Fruit fly (Drosophila melanogaster): ENCODE results near the gene Apc.

The Apc gene

dm6 chr3R:28858241-28858647, 13.7 kb upstream of the Apc start (continued):
- TF ChIP-seq CG4318 (GFP tag; optimal IDR thresholded peaks at IDR 0.05) (no peak), CG10669 (GFP tag; optimal IDR thresholded peaks at IDR 0.05) (peak; percentile 83), CG11762 (GFP tag; optimal IDR thresholded peaks at IDR 0.05; ENCODE audit: insufficient read depth) (peak; percentile 57), spab (GFP tag; optimal IDR thresholded peaks at IDR 0.05) (peak; percentile 94), vri (GFP tag; optimal IDR thresholded peaks at IDR 0.05) (peak; percentile 70), Gug (GFP tag; IDR thresholded peaks at IDR 0.05) (no peak; the same call in 1 of the 2 replicates), topi (GFP tag; optimal IDR thresholded peaks at IDR 0.05) (peak; percentile 29), CG1621 (tag; optimal IDR thresholded peaks at IDR 0.05) (peak; percentile 88), Ets96B (tag; optimal IDR thresholded peaks at IDR 0.05) (peak; percentile 83), Eip75B (GFP tag; optimal IDR thresholded peaks at IDR 0.05) (peak; percentile 75), Sox102F (GFP tag; optimal IDR thresholded peaks at IDR 0.05) (peak; percentile 64), dsx (GFP tag; optimal IDR thresholded peaks at IDR 0.05; ENCODE audit: poor library complexity, severe bottlenecking) (peak; percentile 65), Blimp-1 (GFP tag; optimal IDR thresholded peaks at IDR 0.05) (peak; percentile 30), OdsH (GFP tag; optimal IDR thresholded peaks at IDR 0.05) (peak; percentile 30), achi (GFP tag; optimal IDR thresholded peaks at IDR 0.05) (peak; percentile 59), Eip78C (GFP tag) (peak; percentile 57)

- peak; percentile 20 for TF ChIP-seq CG16779 (tag; optimal IDR thresholded peaks at IDR 0.05)
- TF ChIP-seq fkh (GFP tag; optimal IDR thresholded peaks at IDR 0.05): no peak
- TF ChIP-seq spab (GFP tag; optimal IDR thresholded peaks at IDR 0.05): peak; percentile 35
- no peak for TF ChIP-seq fd85E (GFP tag; optimal IDR thresholded peaks at IDR 0.05)
- peak; percentile 29 for TF ChIP-seq Hr39 (GFP tag; optimal IDR thresholded peaks at IDR 0.05)
- TF ChIP-seq CG11294 (GFP tag; IDR thresholded peaks at IDR 0.05): 0 out of 2 replicates have a peak, but pooled peaks have one; percentile 30
- TF ChIP-seq net (GFP tag; optimal IDR thresholded peaks at IDR 0.05): peak; percentile 28
- TF ChIP-seq CG6276 (GFP tag; optimal IDR thresholded peaks at IDR 0.05): peak; percentile 35
- peak; percentile 77 for TF ChIP-seq CG6163 (GFP tag; IDR thresholded peaks at IDR 0.05)
- no peak for TF ChIP-seq Ets21C (GFP tag; optimal IDR thresholded peaks at IDR 0.05)
- no peak for TF ChIP-seq Sox102F (GFP tag; optimal IDR thresholded peaks at IDR 0.05)
- TF ChIP-seq CG10669 (GFP tag; optimal IDR thresholded peaks at IDR 0.05): peak; percentile 13
- TF ChIP-seq achi (GFP tag; optimal IDR thresholded peaks at IDR 0.05): peak; percentile 26
- TF ChIP-seq OdsH (GFP tag; optimal IDR thresholded peaks at IDR 0.05): peak; percentile 61
- peak; percentile 60 for TF ChIP-seq CG1621 (tag; optimal IDR thresholded peaks at IDR 0.05)
- peak; percentile 23 for TF ChIP-seq Met (GFP tag; optimal IDR thresholded peaks at IDR 0.05)
- TF ChIP-seq CG32006 (GFP tag; optimal IDR thresholded peaks at IDR 0.05): peak; percentile 81
- TF ChIP-seq CG8632 (GFP tag; optimal IDR thresholded peaks at IDR 0.05): peak; percentile 3
- peak; percentile 46 for TF ChIP-seq dsx (GFP tag; optimal IDR thresholded peaks at IDR 0.05; ENCODE audit: poor library complexity, severe bottlenecking)
- TF ChIP-seq CG6792 (GFP tag; optimal IDR thresholded peaks at IDR 0.05): peak; percentile 29
- TF ChIP-seq lz (GFP tag; optimal IDR thresholded peaks at IDR 0.05): no peak
- peak; percentile 50 for TF ChIP-seq Eip75B (GFP tag; optimal IDR thresholded peaks at IDR 0.05)
- TF ChIP-seq CG31627 (GFP tag; optimal IDR thresholded peaks at IDR 0.05): peak; percentile 30
- TF ChIP-seq Hr38 (GFP tag; optimal IDR thresholded peaks at IDR 0.05): no peak
- peak; percentile 40; the same call in 1 of the 2 replicates for TF ChIP-seq Gug (GFP tag; IDR thresholded peaks at IDR 0.05)
- TF ChIP-seq CG8119 (GFP tag; IDR thresholded peaks at IDR 0.05): peak; percentile 67; the same call in 2 of the 3 replicates
- TF ChIP-seq Lpt (GFP tag; optimal IDR thresholded peaks at IDR 0.05): no peak
- peak; percentile 63 for TF ChIP-seq dac (GFP tag; optimal IDR thresholded peaks at IDR 0.05)
- TF ChIP-seq salr (GFP tag; optimal IDR thresholded peaks at IDR 0.05): peak; percentile 1 to 11
- no peak for TF ChIP-seq CG9139 (GFP tag; optimal IDR thresholded peaks at IDR 0.05)
- no peak for TF ChIP-seq Smox (GFP tag; optimal IDR thresholded peaks at IDR 0.05)
- peak in 1 of 2 experiments; percentile 18 for TF ChIP-seq ss (GFP tag; optimal IDR thresholded peaks at IDR 0.05)
- peak; percentile 52 for TF ChIP-seq CG10631 (GFP tag; optimal IDR thresholded peaks at IDR 0.05)
- TF ChIP-seq CG4318 (GFP tag; optimal IDR thresholded peaks at IDR 0.05): no peak
- peak; percentile 73; the same call in 2 of the 3 replicates for TF ChIP-seq eg (GFP tag; IDR thresholded peaks at IDR 0.05)
- TF ChIP-seq CG6854 (GFP tag; optimal IDR thresholded peaks at IDR 0.05): no peak
- no peak for TF ChIP-seq Blimp-1 (GFP tag; optimal IDR thresholded peaks at IDR 0.05)
- peak; percentile 87 for TF ChIP-seq Eip78C (GFP tag)
- peak; percentile 74 for TF ChIP-seq CG15336 (GFP tag; IDR thresholded peaks at IDR 0.05)
- peak; percentile 31 for TF ChIP-seq CG6808 (GFP tag; optimal IDR thresholded peaks at IDR 0.05)
- TF ChIP-seq pdm3 (GFP tag; optimal IDR thresholded peaks at IDR 0.05): peak; percentile 47
- peak; percentile 60 for TF ChIP-seq CG3032 (tag; optimal IDR thresholded peaks at IDR 0.05)
Measured at dm6 chr3R:28857287-28858024, 12.9 kb upstream of the Apc start.
